Worm (Caenorhabditis elegans) whole organism, L3 larva: ENCODE data around the gene K11H3.5.

Source experiments
- R02D3.7 ChIP-seq: fragments of 150-350 bp; optimal IDR thresholded peaks from 2 replicates; lab custom pipeline; 2014; ENCODE audit warnings: missing biosample characterization, missing genetic modification characterization
- ZK546.5 ChIP-seq: sonication (generic microtip); optimal IDR thresholded peaks from 2 replicates; lab custom pipeline; 2017; ENCODE audit warnings: missing biosample characterization, missing genetic modification characterization
- aly-2 ChIP-seq: fragments of 150-350 bp; optimal IDR thresholded peaks from 2 replicates; lab custom pipeline; 2014; ENCODE audit warnings: missing biosample characterization, missing genetic modification characterization
- ama-1 ChIP-seq: fragments of 150-350 bp; optimal IDR thresholded peaks from 2 replicates; lab custom pipeline; 2018
- ceh-28 ChIP-seq: fragments of 150-350 bp; optimal IDR thresholded peaks from 2 replicates; lab custom pipeline; 2014; ENCODE audit warnings: missing biosample characterization, missing genetic modification reagents, missing genetic modification characterization
- ceh-82 ChIP-seq: fragments of 150-350 bp; optimal IDR thresholded peaks from 2 replicates; lab custom pipeline; 2014; ENCODE audit warnings: missing biosample characterization, missing genetic modification characterization
- ceh-9 ChIP-seq: sonication (generic microtip); optimal IDR thresholded peaks from 2 replicates; lab custom pipeline; 2018; ENCODE audit warnings: missing biosample characterization, missing genetic modification characterization
- daf-12 ChIP-seq: fragments of 150-350 bp; optimal IDR thresholded peaks from 2 replicates; lab custom pipeline; 2014; ENCODE audit warnings: missing biosample characterization, missing genetic modification reagents, missing genetic modification characterization
- egl-27 ChIP-seq: sonication (generic microtip); optimal IDR thresholded peaks from 4 replicates; lab custom pipeline; 2017; ENCODE audit warnings: missing biosample characterization, missing genetic modification reagents, missing genetic modification characterization
- egl-5 ChIP-seq: fragments of 150-350 bp; optimal IDR thresholded peaks from 2 replicates; lab custom pipeline; 2017; ENCODE audit warnings: missing biosample characterization, missing genetic modification reagents, missing genetic modification characterization, inconsistent platforms
- elt-1 ChIP-seq: fragments of 150-350 bp; optimal IDR thresholded peaks from 2 replicates; lab custom pipeline; 2014; ENCODE audit warnings: missing biosample characterization, missing genetic modification characterization
- elt-2 ChIP-seq: sonication (generic microtip); optimal IDR thresholded peaks from 2 replicates; lab custom pipeline; 2016; ENCODE audit warnings: missing genetic modification reagents, mild to moderate bottlenecking, missing genetic modification characterization, missing compliant biosample characterization
- elt-3 ChIP-seq, 3 experiments: fragments of 150-350 bp in 1 of 3; sonication (generic microtip) in 2 of 3; optimal IDR thresholded peaks; 2 replicates in 2 of 3; 4 replicates in 1 of 3; lab custom pipeline; 2014 to 2017; ENCODE audit warnings: missing biosample characterization in 3 of 3, missing genetic modification characterization in 3 of 3
- eor-1 ChIP-seq, 2 experiments: fragments of 150-350 bp; optimal IDR thresholded peaks; 2 replicates each; lab custom pipeline; 2014 to 2018; ENCODE audit warnings: missing biosample characterization in 2 of 2, missing genetic modification characterization in 2 of 2
- fkh-10 ChIP-seq: sonication (generic microtip); optimal IDR thresholded peaks from 2 replicates; lab custom pipeline; 2017; ENCODE audit warnings: missing biosample characterization, missing genetic modification reagents, missing genetic modification characterization
- fkh-2 ChIP-seq: fragments of 150-350 bp; optimal IDR thresholded peaks from 2 replicates; lab custom pipeline; 2014; ENCODE audit warnings: missing biosample characterization, missing genetic modification reagents, missing genetic modification characterization
- fos-1 ChIP-seq: fragments of 150-350 bp; optimal IDR thresholded peaks from 2 replicates; lab custom pipeline; 2014; ENCODE audit warnings: missing biosample characterization, missing genetic modification characterization
- hmg-11 ChIP-seq: sonication (generic microtip); optimal IDR thresholded peaks from 2 replicates; lab custom pipeline; 2016; ENCODE audit warnings: missing genetic modification characterization, missing compliant biosample characterization
- jun-1 ChIP-seq: fragments of 150-350 bp; optimal IDR thresholded peaks from 2 replicates; lab custom pipeline; 2014; ENCODE audit warnings: missing biosample characterization, missing genetic modification reagents, missing genetic modification characterization
- lin-39 ChIP-seq: fragments of 150-350 bp; optimal IDR thresholded peaks from 2 replicates; lab custom pipeline; 2018; ENCODE audit warnings: missing biosample characterization, missing genetic modification reagents, missing genetic modification characterization
- lsy-12 ChIP-seq: sonication (generic microtip); optimal IDR thresholded peaks from 2 replicates; lab custom pipeline; 2016; ENCODE audit warnings: mild to moderate bottlenecking, missing genetic modification characterization, missing compliant biosample characterization
- mdl-1 ChIP-seq: fragments of 150-350 bp; optimal IDR thresholded peaks from 2 replicates; lab custom pipeline; 2014; ENCODE audit warnings: missing biosample characterization, missing genetic modification characterization
- mml-1 ChIP-seq: fragments of 150-350 bp; sonication (generic microtip); optimal IDR thresholded peaks from 3 replicates; lab custom pipeline; 2014; ENCODE audit warnings: missing biosample characterization, missing genetic modification characterization
- nfya-1 ChIP-seq: sonication (generic microtip); optimal IDR thresholded peaks from 2 replicates; lab custom pipeline; 2017; ENCODE audit warnings: missing genetic modification characterization, mild to moderate bottlenecking, missing compliant biosample characterization, antibody characterized with exemption, moderate library complexity; ENCODE audit not compliant: insufficient read depth
- nhr-11 ChIP-seq: fragments of 150-350 bp; optimal IDR thresholded peaks from 2 replicates; lab custom pipeline; 2014; ENCODE audit warnings: missing biosample characterization, missing genetic modification characterization
- nhr-12 ChIP-seq: fragments of 150-350 bp; optimal IDR thresholded peaks from 2 replicates; lab custom pipeline; 2014; ENCODE audit warnings: missing biosample characterization, missing genetic modification characterization
- nhr-23 ChIP-seq: fragments of 150-350 bp; optimal IDR thresholded peaks from 2 replicates; lab custom pipeline; 2014; ENCODE audit warnings: missing biosample characterization, missing genetic modification reagents, missing genetic modification characterization
- nhr-237 ChIP-seq: fragments of 150-350 bp; optimal IDR thresholded peaks from 2 replicates; lab custom pipeline; 2014; ENCODE audit warnings: missing biosample characterization, missing genetic modification characterization
- nhr-25 ChIP-seq: sonication (generic microtip); optimal IDR thresholded peaks from 2 replicates; lab custom pipeline; 2017; ENCODE audit warnings: missing biosample characterization, missing genetic modification characterization
- nhr-28 ChIP-seq: fragments of 150-350 bp; optimal IDR thresholded peaks from 2 replicates; lab custom pipeline; 2014; ENCODE audit warnings: missing biosample characterization, missing genetic modification characterization
- nhr-43 ChIP-seq: sonication (generic microtip); optimal IDR thresholded peaks from 2 replicates; lab custom pipeline; 2016; ENCODE audit warnings: mild to moderate bottlenecking, missing genetic modification characterization, missing compliant biosample characterization; ENCODE audit not compliant: poor library complexity, severe bottlenecking
- nhr-67 ChIP-seq: fragments of 150-350 bp; optimal IDR thresholded peaks from 2 replicates; lab custom pipeline; 2014; ENCODE audit warnings: missing biosample characterization, missing genetic modification characterization
- nhr-76 ChIP-seq: fragments of 150-350 bp; sonication (generic microtip); optimal IDR thresholded peaks from 5 replicates; lab custom pipeline; 2014; ENCODE audit warnings: missing biosample characterization, missing genetic modification characterization
- nhr-77 ChIP-seq: fragments of 150-350 bp; optimal IDR thresholded peaks from 2 replicates; lab custom pipeline; 2014; ENCODE audit warnings: missing biosample characterization, missing genetic modification characterization
- pha-4 ChIP-seq: fragments of 150-350 bp; optimal IDR thresholded peaks from 2 replicates; lab custom pipeline; 2014; ENCODE audit warnings: missing biosample characterization, missing genetic modification reagents, missing genetic modification characterization
- pqm-1 ChIP-seq: fragments of 150-350 bp; optimal IDR thresholded peaks from 2 replicates; lab custom pipeline; 2017; ENCODE audit warnings: missing biosample characterization, missing genetic modification characterization, inconsistent platforms
- sea-2 ChIP-seq: fragments of 150-350 bp; sonication (generic microtip); optimal IDR thresholded peaks from 4 replicates; lab custom pipeline; 2014; ENCODE audit warnings: missing biosample characterization, missing genetic modification reagents, missing genetic modification characterization
- skn-1 ChIP-seq: fragments of 150-350 bp; optimal IDR thresholded peaks from 2 replicates; lab custom pipeline; 2014; ENCODE audit warnings: missing biosample characterization, missing genetic modification characterization
- snpc-4 ChIP-seq: fragments of 150-350 bp; optimal IDR thresholded peaks from 2 replicates; lab custom pipeline; 2014; ENCODE audit warnings: missing biosample characterization, missing genetic modification characterization
- tbx-2 ChIP-seq: sonication (generic microtip); optimal IDR thresholded peaks from 2 replicates; lab custom pipeline; 2016; ENCODE audit warnings: mild to moderate bottlenecking, missing genetic modification characterization, missing compliant biosample characterization
- unc-39 ChIP-seq: sonication (generic microtip); optimal IDR thresholded peaks from 4 replicates; lab custom pipeline; 2017; ENCODE audit warnings: missing biosample characterization, missing genetic modification characterization
- unc-62 ChIP-seq: fragments of 150-350 bp; sonication (generic microtip); optimal IDR thresholded peaks from 4 replicates; lab custom pipeline; 2014; ENCODE audit warnings: missing biosample characterization, missing genetic modification reagents, missing genetic modification characterization
- zag-1 ChIP-seq: fragments of 150-350 bp; optimal IDR thresholded peaks from 2 replicates; lab custom pipeline; 2014; ENCODE audit warnings: missing biosample characterization, missing genetic modification characterization
- ztf-11 ChIP-seq: fragments of 150-350 bp; optimal IDR thresholded peaks from 2 replicates; lab custom pipeline; 2014; ENCODE audit warnings: missing biosample characterization, missing genetic modification characterization
- ztf-4 ChIP-seq: fragments of 150-350 bp; optimal IDR thresholded peaks from 2 replicates; lab custom pipeline; 2014; ENCODE audit warnings: missing biosample characterization, missing genetic modification characterization

Gene K11H3.5

DNA sequence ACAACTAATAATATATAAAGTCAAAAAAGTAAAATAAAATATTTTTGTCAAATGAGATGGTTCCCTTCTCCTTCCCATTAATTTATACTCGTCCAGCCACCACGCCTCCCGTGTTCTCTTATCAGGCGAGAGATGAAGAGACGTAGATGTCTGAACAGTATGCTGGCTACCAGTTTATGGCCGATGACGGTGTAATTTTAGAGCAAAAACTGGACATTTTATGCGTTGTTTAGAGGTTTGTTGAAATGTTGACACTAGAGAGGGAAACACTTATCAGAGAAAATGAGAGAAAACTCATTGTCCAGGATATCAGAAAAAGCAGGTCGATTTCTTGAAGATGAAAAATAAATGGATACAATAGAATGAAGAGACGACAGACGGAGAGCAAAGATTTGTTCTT is 13.5 kb downstream of the K11H3.5 start:
- no peak for TF ChIP-seq egl-5 (tag; lab: Kevin White, UChicago)
- TF ChIP-seq pha-4 (tag; lab: Kevin White, UChicago) = peak; percentile 28
- peak; percentile 70 for TF ChIP-seq elt-2 (tag; lab: Kevin White, UChicago)
- no peak for TF ChIP-seq nhr-12 (tag; lab: Kevin White, UChicago)
- no peak for TF ChIP-seq ceh-28 (tag; lab: Kevin White, UChicago)
- no peak for TF ChIP-seq nhr-67 (tag; lab: Kevin White, UChicago)
- no peak for TF ChIP-seq skn-1 (tag; lab: Kevin White, UChicago)
- no peak for TF ChIP-seq sea-2 (GFP tag; lab: Kevin White, UChicago)

DNA sequence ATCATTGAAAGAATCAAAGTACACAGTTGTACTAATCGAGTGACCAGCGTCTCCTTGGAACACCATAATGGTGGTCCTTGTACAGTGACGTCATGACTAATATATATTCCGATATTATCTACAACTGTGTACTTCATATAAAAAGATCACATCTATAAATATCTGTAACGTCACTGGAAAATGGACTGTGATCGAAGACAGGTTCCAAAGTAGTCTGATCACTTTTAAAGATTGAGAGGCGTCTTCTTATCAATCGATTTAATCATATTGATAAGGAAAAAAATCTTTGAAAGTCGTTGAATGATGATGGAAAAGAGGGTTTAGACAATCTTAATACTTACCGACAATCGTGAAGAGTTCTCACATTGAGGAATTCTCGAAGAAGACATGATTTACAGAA is 14.5 kb downstream of the K11H3.5 start:
- TF ChIP-seq ztf-11 (tag; lab: Kevin White, UChicago) = no peak
- no peak for TF ChIP-seq unc-39
- TF ChIP-seq skn-1 (tag; lab: Kevin White, UChicago) = no peak
- no peak for TF ChIP-seq nhr-67 (tag; lab: Kevin White, UChicago)
- no peak for TF ChIP-seq sea-2 (GFP tag; lab: Kevin White, UChicago)
- no peak for TF ChIP-seq nhr-11 (tag; lab: Kevin White, UChicago)
- TF ChIP-seq R02D3.7 = no peak
- TF ChIP-seq fos-1 = no peak
- TF ChIP-seq jun-1 (tag; lab: Kevin White, UChicago) = no peak
- peak; percentile 68 for TF ChIP-seq pqm-1
- TF ChIP-seq ceh-82 (tag; lab: Kevin White, UChicago) = no peak
- TF ChIP-seq lin-39 (tag; lab: Kevin White, UChicago) = no peak
- TF ChIP-seq ztf-4 (tag; lab: Kevin White, UChicago) = no peak
- TF ChIP-seq daf-12 (tag; lab: Kevin White, UChicago) = no peak
- TF ChIP-seq aly-2 (tag; lab: Kevin White, UChicago) = no peak
- TF ChIP-seq egl-5 (tag; lab: Kevin White, UChicago) = no peak
- TF ChIP-seq elt-1 = peak; percentile 97
- TF ChIP-seq lsy-12 (tag; lab: Kevin White, UChicago) = no peak
- peak; percentile 1 for TF ChIP-seq pha-4 (tag; lab: Kevin White, UChicago)
- TF ChIP-seq mdl-1 (tag; lab: Kevin White, UChicago) = no peak
- TF ChIP-seq nhr-43 (tag; lab: Kevin White, UChicago) = peak; percentile 30
- TF ChIP-seq nhr-76 = no peak
- TF ChIP-seq snpc-4 (tag; lab: Kevin White, UChicago) = no peak
- no peak for TF ChIP-seq nhr-77
- no peak for TF ChIP-seq ceh-9 (tag; lab: Kevin White, UChicago)
- TF ChIP-seq ZK546.5 (tag; lab: Kevin White, UChicago) = no peak
- TF ChIP-seq egl-27 = no peak
- peak; percentile 50 for TF ChIP-seq nhr-23 (tag; lab: Kevin White, UChicago)
- TF ChIP-seq nhr-28 (tag; lab: Kevin White, UChicago) = no peak
- no peak for TF ChIP-seq mml-1
- TF ChIP-seq hmg-11 (tag; lab: Kevin White, UChicago) = no peak
- TF ChIP-seq unc-62 = no peak
- TF ChIP-seq nhr-12 (tag; lab: Kevin White, UChicago) = no peak
- TF ChIP-seq ceh-28 (tag; lab: Kevin White, UChicago) = peak; percentile 72
- no peak for TF ChIP-seq fkh-10
- TF ChIP-seq nhr-25 = no peak
- no peak for TF ChIP-seq elt-3 (tag; optimal IDR thresholded peaks at IDR 0.05; lab: Kevin White, UChicago)
- no peak for TF ChIP-seq tbx-2 (tag; lab: Kevin White, UChicago)
- TF ChIP-seq fkh-2 (tag; lab: Kevin White, UChicago) = no peak
- no peak for TF ChIP-seq eor-1 (tag; optimal IDR thresholded peaks at IDR 0.05; lab: Kevin White, UChicago)
- peak; percentile 68 for TF ChIP-seq elt-2 (tag; lab: Kevin White, UChicago)
- TF ChIP-seq zag-1 = no peak
- no peak for TF ChIP-seq ama-1 (lab: Kevin White, UChicago)
- TF ChIP-seq nfya-1 (tag; lab: Kevin White, UChicago) = no peak
- TF ChIP-seq nhr-237 = no peak
